Fruit fly (Drosophila melanogaster) whole organism, embryonic: ENCODE data around the gene CG33172.

Source experiments
- Adf1 ChIP-seq: fragments of 200-800 bp; sonication (Bioruptor generic); IDR thresholded peaks from 2 replicates; pipeline ENCODE4 v1.3.6; 2022; ENCODE audit warnings: missing biosample characterization, missing genetic modification characterization
- Antp ChIP-seq: fragments of 200-800 bp; sonication (Bioruptor generic); optimal IDR thresholded peaks from 3 replicates; lab custom pipeline; 2016; ENCODE audit warnings: missing biosample characterization, missing genetic modification characterization
- Atf3 ChIP-seq: fragments of 200-800 bp; sonication (Bioruptor generic); optimal IDR thresholded peaks from 3 replicates; lab custom pipeline; 2016; ENCODE audit warnings: missing biosample characterization, missing genetic modification characterization
- CG11093 ChIP-seq: fragments of 200-800 bp; sonication (Bioruptor generic); IDR thresholded peaks from 3 replicates; pipeline ENCODE4 v1.3.6; 2022; ENCODE audit warnings: missing biosample characterization, missing genetic modification characterization
- CG12071 ChIP-seq: fragments of 200-800 bp; sonication (Bioruptor generic); optimal IDR thresholded peaks from 3 replicates; lab custom pipeline; 2018; ENCODE audit warnings: missing biosample characterization, mild to moderate bottlenecking, missing genetic modification characterization
- CG13296 ChIP-seq: fragments of 200-800 bp; sonication (Bioruptor generic); optimal IDR thresholded peaks from 3 replicates; lab custom pipeline; 2018; ENCODE audit warnings: missing biosample characterization, mild to moderate bottlenecking, missing genetic modification characterization
- CG14441 ChIP-seq: fragments of 200-800 bp; sonication (Bioruptor generic); IDR thresholded peaks from 2 replicates; pipeline ENCODE4 v1.3.6; 2022; ENCODE audit warnings: missing biosample characterization, missing genetic modification characterization
- CG1647 ChIP-seq: fragments of 200-800 bp; sonication (Bioruptor generic); optimal IDR thresholded peaks from 3 replicates; lab custom pipeline; 2016; ENCODE audit warnings: missing biosample characterization, missing genetic modification characterization
- CG17568 ChIP-seq: fragments of 200-800 bp; sonication (Bioruptor generic); optimal IDR thresholded peaks from 2 replicates; lab custom pipeline; 2018; ENCODE audit warnings: missing biosample characterization, mild to moderate bottlenecking, missing genetic modification characterization, moderate library complexity
- CG18599 ChIP-seq: fragments of 200-800 bp; sonication (Bioruptor generic); optimal IDR thresholded peaks from 3 replicates; lab custom pipeline; 2017; ENCODE audit warnings: missing biosample characterization, missing genetic modification characterization, mild to moderate bottlenecking, moderate library complexity, missing genetic modification reagents
- CG2199 ChIP-seq: fragments of 200-800 bp; sonication (Bioruptor generic); IDR thresholded peaks from 3 replicates; pipeline ENCODE4 v1.3.6; 2022; ENCODE audit warnings: missing biosample characterization, missing genetic modification characterization
- CG2875 ChIP-seq: fragments of 200-800 bp; sonication (Bioruptor generic); optimal IDR thresholded peaks from 2 replicates; lab custom pipeline; 2017; ENCODE audit warnings: missing biosample characterization, mild to moderate bottlenecking, missing genetic modification characterization, missing genetic modification reagents
- CG4328 ChIP-seq: fragments of 200-800 bp; sonication (Bioruptor generic); optimal IDR thresholded peaks from 3 replicates; lab custom pipeline; 2017; ENCODE audit warnings: missing biosample characterization, missing genetic modification reagents, missing genetic modification characterization
- CG43689 ChIP-seq: fragments of 200-800 bp; sonication (Bioruptor generic); IDR thresholded peaks from 2 replicates; pipeline ENCODE4 v1.3.6; 2022; ENCODE audit warnings: missing biosample characterization, missing genetic modification characterization
- CG4404 ChIP-seq: fragments of 200-800 bp; sonication (Bioruptor generic); IDR thresholded peaks from 2 replicates; pipeline ENCODE4 v1.3.6; 2022; ENCODE audit warnings: missing biosample characterization, missing genetic modification characterization
- CG6854 ChIP-seq: fragments of 200-800 bp; sonication (Bioruptor generic); optimal IDR thresholded peaks from 3 replicates; lab custom pipeline; 2017; ENCODE audit warnings: missing biosample characterization, mild to moderate bottlenecking, missing genetic modification characterization
- CG9609 ChIP-seq: fragments of 200-800 bp; sonication (Bioruptor generic); optimal IDR thresholded peaks from 3 replicates; lab custom pipeline; 2016; ENCODE audit warnings: missing biosample characterization, missing genetic modification characterization
- CG9797 ChIP-seq: fragments of 200-800 bp; sonication (Bioruptor generic); optimal IDR thresholded peaks from 3 replicates; lab custom pipeline; 2018; ENCODE audit warnings: missing biosample characterization, mild to moderate bottlenecking, missing genetic modification characterization
- CrebB ChIP-seq: fragments of 200-800 bp; sonication (Bioruptor generic); optimal IDR thresholded peaks from 3 replicates; lab custom pipeline; 2018; ENCODE audit warnings: missing biosample characterization, mild to moderate bottlenecking, missing genetic modification characterization
- Dad ChIP-seq: fragments of 200-800 bp; sonication (Bioruptor generic); optimal IDR thresholded peaks from 3 replicates; lab custom pipeline; 2016; ENCODE audit warnings: missing biosample characterization, missing genetic modification characterization
- Gsc ChIP-seq: fragments of 200-800 bp; sonication (Bioruptor generic); IDR thresholded peaks from 2 replicates; pipeline ENCODE4 v1.3.6; 2022; ENCODE audit warnings: missing biosample characterization, missing genetic modification characterization
- Hmr ChIP-seq: fragments of 200-800 bp; sonication (Bioruptor generic); optimal IDR thresholded peaks from 3 replicates; lab custom pipeline; 2017; ENCODE audit warnings: mild to moderate bottlenecking, missing biosample characterization, missing genetic modification reagents, missing genetic modification characterization
- Hr78 ChIP-seq, 2 experiments: fragments of 200-800 bp in 1 of 2; fragments of >200 bp in 1 of 2; sonication (Bioruptor generic) in 1 of 2; optimal IDR thresholded peaks; 2 replicates each; lab custom pipeline; 2017 to 2019; ENCODE audit warnings: missing biosample characterization in 2 of 2, missing genetic modification characterization in 2 of 2, mild to moderate bottlenecking in 1 of 2, moderate library complexity in 1 of 2
- Hsf ChIP-seq: fragments of 200-800 bp; sonication (Bioruptor generic); optimal IDR thresholded peaks from 3 replicates; lab custom pipeline; 2016; ENCODE audit warnings: missing biosample characterization, missing genetic modification characterization
- Nf-YB ChIP-seq: fragments of 200-800 bp; sonication (Bioruptor generic); optimal IDR thresholded peaks from 3 replicates; lab custom pipeline; 2019; ENCODE audit warnings: missing biosample characterization, mild to moderate bottlenecking, missing genetic modification characterization, moderate library complexity
- Pdp1 ChIP-seq, 2 experiments: fragments of 200-800 bp; sonication (Bioruptor generic); optimal IDR thresholded peaks; 3 replicates each; lab custom pipeline; 2016; ENCODE audit warnings: missing biosample characterization in 2 of 2, missing genetic modification characterization in 2 of 2, mild to moderate bottlenecking in 1 of 2, moderate library complexity in 1 of 2
- Rfx ChIP-seq: fragments of 200-800 bp; sonication (Bioruptor generic); IDR thresholded peaks from 2 replicates; pipeline ENCODE4 v1.3.6; 2022; ENCODE audit warnings: missing biosample characterization, missing genetic modification characterization
- btn ChIP-seq: fragments of 200-800 bp; sonication (Bioruptor generic); optimal IDR thresholded peaks from 2 replicates; lab custom pipeline; 2016; ENCODE audit warnings: missing biosample characterization, missing genetic modification characterization
- cato ChIP-seq: fragments of 200-800 bp; sonication (Bioruptor generic); optimal IDR thresholded peaks from 2 replicates; lab custom pipeline; 2016; ENCODE audit warnings: missing biosample characterization, missing genetic modification characterization, borderline replicate concordance
- chn ChIP-seq: fragments of 200-800 bp; sonication (Bioruptor generic); optimal IDR thresholded peaks from 2 replicates; lab custom pipeline; 2016; ENCODE audit warnings: missing biosample characterization, missing genetic modification characterization
- dysf ChIP-seq: fragments of 200-800 bp; sonication (Bioruptor generic); IDR thresholded peaks from 3 replicates; pipeline ENCODE4 v1.3.6; 2022; ENCODE audit warnings: missing biosample characterization, missing genetic modification characterization
- esg ChIP-seq: fragments of 200-800 bp; sonication (Bioruptor generic); conservative IDR thresholded peaks from 2 replicates; pipeline ENCODE4 v1.3.6; 2022; ENCODE audit warnings: missing biosample characterization, missing genetic modification characterization
- gfzf ChIP-seq: fragments of 200-800 bp; sonication (Bioruptor generic); optimal IDR thresholded peaks from 2 replicates; lab custom pipeline; 2016; ENCODE audit warnings: missing biosample characterization, mild to moderate bottlenecking, missing genetic modification characterization, moderate library complexity
- grn ChIP-seq: fragments of 200-800 bp; sonication (Bioruptor generic); optimal IDR thresholded peaks from 3 replicates; lab custom pipeline; 2017; ENCODE audit warnings: missing biosample characterization, missing genetic modification characterization
- gro ChIP-seq: fragments of 200-800 bp; sonication (Bioruptor generic); optimal IDR thresholded peaks from 2 replicates; lab custom pipeline; 2016; ENCODE audit warnings: missing biosample characterization, missing genetic modification characterization
- gsb ChIP-seq: fragments of 200-800 bp; sonication (Bioruptor generic); IDR thresholded peaks from 2 replicates; pipeline ENCODE4 v1.3.6; 2022; ENCODE audit warnings: missing biosample characterization, missing genetic modification characterization
- gt ChIP-seq: fragments of 200-800 bp; sonication (Bioruptor generic); IDR thresholded peaks from 2 replicates; pipeline ENCODE4 v1.3.6; 2022; ENCODE audit warnings: missing biosample characterization, missing genetic modification characterization
- mam ChIP-seq: fragments of 200-800 bp; sonication (Bioruptor generic); optimal IDR thresholded peaks from 3 replicates; lab custom pipeline; 2016; ENCODE audit warnings: missing biosample characterization, missing genetic modification characterization
- nau ChIP-seq: fragments of 200-800 bp; sonication (Bioruptor generic); optimal IDR thresholded peaks from 3 replicates; lab custom pipeline; 2017; ENCODE audit warnings: missing biosample characterization, mild to moderate bottlenecking, missing genetic modification characterization, missing genetic modification reagents
- nerfin-1 ChIP-seq: fragments of 200-800 bp; sonication (Bioruptor generic); optimal IDR thresholded peaks from 3 replicates; lab custom pipeline; 2019; ENCODE audit warnings: missing biosample characterization, mild to moderate bottlenecking, missing genetic modification characterization, moderate library complexity
- nmo ChIP-seq: fragments of 200-800 bp; sonication (Bioruptor generic); optimal IDR thresholded peaks from 2 replicates; lab custom pipeline; 2018; ENCODE audit warnings: missing biosample characterization, mild to moderate bottlenecking, missing genetic modification characterization, moderate library complexity
- onecut ChIP-seq: fragments of 200-800 bp; sonication (Bioruptor generic); IDR thresholded peaks from 2 replicates; pipeline ENCODE4 v1.3.6; 2022; ENCODE audit warnings: missing biosample characterization, missing genetic modification characterization
- org-1 ChIP-seq: fragments of 200-800 bp; sonication (Bioruptor generic); optimal IDR thresholded peaks from 2 replicates; lab custom pipeline; 2017; ENCODE audit warnings: missing biosample characterization, missing genetic modification characterization
- pan ChIP-seq, 4 experiments: fragments of >200 bp in 3 of 4; fragments of 200-800 bp in 1 of 4; sonication (Bioruptor generic) in 1 of 4; optimal IDR thresholded peaks in 3 of 4; IDR thresholded peaks in 1 of 4; 2 replicates each; pipeline versions ENCODE4 v1.3.6 to Lab custom; 2017 to 2022; ENCODE audit warnings: missing biosample characterization in 2 of 4, missing genetic modification characterization in 2 of 4, mixed read lengths in 1 of 4
- sens ChIP-seq: fragments of 200-800 bp; sonication (Bioruptor generic); peaks from one replicate; lab custom pipeline; 2016; ENCODE audit warnings: missing biosample characterization, missing genetic modification characterization
- sr ChIP-seq: fragments of 200-800 bp; sonication (Bioruptor generic); IDR thresholded peaks from 3 replicates; pipeline ENCODE4 v1.3.6; 2022; ENCODE audit warnings: missing biosample characterization, missing genetic modification characterization
- stc ChIP-seq: fragments of 200-800 bp; sonication (Bioruptor generic); IDR thresholded peaks from 2 replicates; pipeline ENCODE4 v1.3.6; 2022; ENCODE audit warnings: missing biosample characterization, missing genetic modification characterization
- unc-4 ChIP-seq: fragments of 200-800 bp; sonication (Bioruptor generic); IDR thresholded peaks from 2 replicates; pipeline ENCODE4 v1.3.6; 2022; ENCODE audit warnings: missing biosample characterization, missing genetic modification characterization; ENCODE audit not compliant: partially characterized antibody
- usp ChIP-seq: fragments of >200 bp; optimal IDR thresholded peaks from 2 replicates; lab custom pipeline; 2017; ENCODE audit warnings: missing biosample characterization, missing genetic modification characterization
- zen2 ChIP-seq: fragments of 200-800 bp; sonication (Bioruptor generic); IDR thresholded peaks from 3 replicates; pipeline ENCODE4 v1.3.6; 2022; ENCODE audit warnings: missing biosample characterization, missing genetic modification characterization; ENCODE audit not compliant: partially characterized antibody

The CG33172 gene

dm6 chrX:15803764-15804563, 34.5 kb downstream of the CG33172 start, which contains the start of the genes PGRP-LE and sd (continued):
- TF ChIP-seq CG11093 (GFP tag; lab: Robert Waterston, UW): no peak
- TF ChIP-seq Adf1: no peak; the same call in 1 of the 2 replicates
- TF ChIP-seq CG43689 (GFP tag; lab: Robert Waterston, UW): no peak
- TF ChIP-seq Pdp1 (GFP tag; optimal IDR thresholded peaks at IDR 0.05; lab: Kevin White, UChicago): no peak
- no peak for TF ChIP-seq dysf
- TF ChIP-seq CG2199 (GFP tag; lab: Robert Waterston, UW): no peak
- no peak for TF ChIP-seq CG14441 (GFP tag; lab: Robert Waterston, UW)
- no peak for TF ChIP-seq Gsc (GFP tag; lab: Robert Waterston, UW)
- no peak for TF ChIP-seq Hsf (GFP tag; lab: Kevin White, UChicago)
- TF ChIP-seq CG9609: no peak
- no peak for TF ChIP-seq CG17568 (GFP tag; lab: Kevin White, UChicago)
- no peak for TF ChIP-seq sr
- no peak for TF ChIP-seq CG18599 (GFP tag; lab: Kevin White, UChicago)
- TF ChIP-seq Antp: no peak
- no peak for TF ChIP-seq CG9797
- no peak for TF ChIP-seq gsb
- TF ChIP-seq CG4328 (GFP tag; lab: Kevin White, UChicago): no peak
- no peak; the same call in 1 of the 2 replicates for TF ChIP-seq Rfx (GFP tag; lab: Robert Waterston, UW)
- TF ChIP-seq onecut: no peak
- no peak for TF ChIP-seq Hmr (GFP tag; lab: Kevin White, UChicago)
- no peak for TF ChIP-seq gro (GFP tag; lab: Kevin White, UChicago)
- no peak for TF ChIP-seq cato (GFP tag; lab: Kevin White, UChicago)
- no peak for TF ChIP-seq stc
- no peak for TF ChIP-seq zen2
- no peak for TF ChIP-seq Dad (GFP tag; lab: Kevin White, UChicago)
- TF ChIP-seq Hr78 (GFP tag; optimal IDR thresholded peaks at IDR 0.05; lab: Kevin White, UChicago): no peak
- no peak for TF ChIP-seq CG2875 (GFP tag; lab: Kevin White, UChicago)
- TF ChIP-seq Nf-YB (GFP tag; lab: Kevin White, UChicago): no peak
- TF ChIP-seq CrebB (tag; lab: Kevin White, UChicago): no peak
- TF ChIP-seq gt (GFP tag; lab: Robert Waterston, UW): no peak
- no peak for TF ChIP-seq chn
- no peak for TF ChIP-seq nau (GFP tag; lab: Kevin White, UChicago)
- TF ChIP-seq org-1 (GFP tag; lab: Kevin White, UChicago): no peak
- TF ChIP-seq grn (GFP tag; lab: Kevin White, UChicago): no peak
- TF ChIP-seq CG4404 (GFP tag; lab: Robert Waterston, UW): no peak
- peak; percentile 18 for TF ChIP-seq CG12071 (GFP tag; lab: Kevin White, UChicago)
- TF ChIP-seq btn: no peak
- no peak for TF ChIP-seq nerfin-1 (tag; lab: Kevin White, UChicago)
- no peak for TF ChIP-seq unc-4
- no peak for TF ChIP-seq Atf3 (GFP tag; lab: Kevin White, UChicago)
- no peak for TF ChIP-seq CG13296 (GFP tag; lab: Kevin White, UChicago)
- no peak for TF ChIP-seq usp (GFP tag; lab: Kevin White, UChicago)
- TF ChIP-seq esg: no peak
- peak; percentile 78 for TF ChIP-seq sens
- no peak for TF ChIP-seq CG1647 (GFP tag; lab: Kevin White, UChicago)
- peak; percentile 8 for TF ChIP-seq mam (GFP tag; lab: Kevin White, UChicago)
- TF ChIP-seq CG6854 (GFP tag; lab: Kevin White, UChicago): no peak
- no peak for TF ChIP-seq pan (optimal IDR thresholded peaks at IDR 0.05; lab: Kevin White, UChicago)
- TF ChIP-seq pan (GFP tag; optimal IDR thresholded peaks at IDR 0.05 in 1 of 2, IDR thresholded peaks at IDR 0.05 in 1 of 2): no peak
- TF ChIP-seq gfzf (GFP tag; lab: Kevin White, UChicago): peak; percentile 43
- no peak for TF ChIP-seq nmo (GFP tag; lab: Kevin White, UChicago)
